Worm (Caenorhabditis elegans) whole organism, L4/young adult: Measurements from ENCODE around the gene mboa-1.

Experiments used
- dao-5 ChIP-seq: sonication (generic microtip); optimal IDR thresholded peaks from 2 replicates; lab custom pipeline; 2016; ENCODE audit warnings: missing genotype, missing genetic modification characterization, moderate library complexity, missing compliant biosample characterization
- him-1 ChIP-seq: sonication (generic microtip); optimal IDR thresholded peaks from 2 replicates; lab custom pipeline; 2016; ENCODE audit warnings: missing genotype, missing genetic modification reagents, missing genetic modification characterization, missing compliant biosample characterization

ce11 chrX:16082024-16082423 lies 51.4 kb downstream of the mboa-1 start, which contains the start of gene idpp-14:
- TF ChIP-seq him-1 (tag; lab: Kevin White, UChicago) = no peak
- no peak for TF ChIP-seq dao-5 (tag; lab: Kevin White, UChicago)
